Fruit fly (Drosophila melanogaster) whole organism, embryonic: ENCODE results near the gene CG46507.
"Not testable (repeated sequence)": the region's sequence is repeated elsewhere in the genome, so short reads cannot be mapped to it uniquely, and the experiment has no call there.

ENCODE experiments used
- CG11247 ChIP-seq: fragments of 200-800 bp; sonication (Bioruptor generic); IDR thresholded peaks from 2 replicates; pipeline ENCODE4 v1.3.6; 2022; ENCODE audit warnings: missing biosample characterization, missing genetic modification characterization
- CG17186 ChIP-seq: fragments of 200-800 bp; sonication (Bioruptor generic); optimal IDR thresholded peaks from 3 replicates; lab custom pipeline; 2017; ENCODE audit warnings: missing biosample characterization, missing genetic modification reagents, missing genetic modification characterization
- chif ChIP-seq, 2 experiments: fragments of 200-800 bp; sonication (Bioruptor generic); optimal IDR thresholded peaks; 3 replicates each; lab custom pipeline; 2016; ENCODE audit warnings: missing biosample characterization in 2 of 2, missing genetic modification characterization in 2 of 2
- eve ChIP-seq, 2 experiments: fragments of >200 bp; optimal IDR thresholded peaks; 2 replicates each; lab custom pipeline; 2017; ENCODE audit warnings: missing biosample characterization in 2 of 2, missing genetic modification characterization in 2 of 2
- nau ChIP-seq: fragments of 200-800 bp; sonication (Bioruptor generic); optimal IDR thresholded peaks from 3 replicates; lab custom pipeline; 2017; ENCODE audit warnings: missing biosample characterization, mild to moderate bottlenecking, missing genetic modification characterization, missing genetic modification reagents

DNA sequence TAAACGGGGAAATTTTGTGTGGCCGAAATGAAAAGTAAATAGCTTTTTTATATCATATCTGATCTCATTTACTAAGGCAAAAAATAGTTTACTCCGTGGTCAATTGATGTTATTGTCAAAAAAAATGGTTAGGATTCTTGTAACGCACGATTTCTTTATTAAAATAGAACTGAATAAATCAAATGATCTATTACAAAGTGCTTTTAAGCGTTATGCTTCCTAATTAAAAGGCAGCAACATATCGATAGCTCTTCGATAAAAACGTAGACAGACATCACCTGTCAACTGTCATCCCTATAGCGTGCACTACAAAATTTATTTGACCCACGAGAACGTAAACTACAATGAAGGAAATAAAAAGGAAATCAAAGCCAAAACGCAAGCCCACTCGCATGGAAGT, 34.2 kb downstream of the CG46507 start, which contains the start of gene CG46514:
- not testable (repeated sequence) for TF ChIP-seq chif (GFP tag; optimal IDR thresholded peaks at IDR 0.05; lab: Kevin White, UChicago); eve (GFP tag; optimal IDR thresholded peaks at IDR 0.05; lab: Kevin White, UChicago); CG11247 (GFP tag; lab: Robert Waterston, UW); nau (GFP tag; lab: Kevin White, UChicago); CG17186 (GFP tag; lab: Kevin White, UChicago)
